Worm (Caenorhabditis elegans) whole organism, midembryonic: ENCODE results near the gene Y46G5A.47.

Experiments
- T22C8.4 ChIP-seq: fragments of 200-800 bp; sonication (Bioruptor generic); IDR thresholded peaks from 2 replicates; pipeline ENCODE4 v1.3.6; 2022; ENCODE audit warnings: missing genetic modification characterization, missing compliant biosample characterization
- cog-1 ChIP-seq: sonication (generic microtip); optimal IDR thresholded peaks from 2 replicates; lab custom pipeline; 2016; ENCODE audit warnings: missing genetic modification characterization, missing compliant biosample characterization
- flt-1 ChIP-seq: fragments of 200-800 bp; sonication (Bioruptor generic); IDR thresholded peaks from 2 replicates; pipeline ENCODE4 v1.3.6; 2022; ENCODE audit warnings: missing genetic modification characterization, missing compliant biosample characterization
- klf-2 ChIP-seq: fragments of 200-800 bp; sonication (Bioruptor generic); conservative IDR thresholded peaks from 2 replicates; pipeline ENCODE4 v1.3.6; 2022; ENCODE audit warnings: missing genetic modification reagents, missing genetic modification characterization, missing compliant biosample characterization
- med-1 ChIP-seq: sonication (generic microtip); optimal IDR thresholded peaks from 2 replicates; lab custom pipeline; 2017; ENCODE audit warnings: missing genetic modification characterization, mild to moderate bottlenecking, missing compliant biosample characterization, antibody characterized with exemption, missing genetic modification reagents; ENCODE audit not compliant: insufficient read depth
- ref-1 ChIP-seq: fragments of 200-800 bp; sonication (Bioruptor generic); conservative IDR thresholded peaks from 2 replicates; pipeline ENCODE4 v1.3.6; 2022; ENCODE audit warnings: missing genetic modification reagents, missing genetic modification characterization, missing compliant biosample characterization
- tab-1 ChIP-seq: fragments of 200-800 bp; sonication (Bioruptor generic); IDR thresholded peaks from 2 replicates; pipeline ENCODE4 v1.3.6; 2022; ENCODE audit warnings: missing genetic modification characterization, missing compliant biosample characterization
- ztf-23 ChIP-seq: fragments of 200-800 bp; sonication (Bioruptor generic); IDR thresholded peaks from 2 replicates; pipeline ENCODE4 v1.3.6; 2022; ENCODE audit warnings: missing genetic modification reagents, missing genetic modification characterization, missing compliant biosample characterization
- ztf-29 ChIP-seq: fragments of 200-800 bp; sonication (Bioruptor generic); IDR thresholded peaks from 2 replicates; pipeline ENCODE4 v1.3.6; 2022; ENCODE audit warnings: missing genetic modification reagents, missing genetic modification characterization, missing compliant biosample characterization

Gene Y46G5A.47

DNA sequence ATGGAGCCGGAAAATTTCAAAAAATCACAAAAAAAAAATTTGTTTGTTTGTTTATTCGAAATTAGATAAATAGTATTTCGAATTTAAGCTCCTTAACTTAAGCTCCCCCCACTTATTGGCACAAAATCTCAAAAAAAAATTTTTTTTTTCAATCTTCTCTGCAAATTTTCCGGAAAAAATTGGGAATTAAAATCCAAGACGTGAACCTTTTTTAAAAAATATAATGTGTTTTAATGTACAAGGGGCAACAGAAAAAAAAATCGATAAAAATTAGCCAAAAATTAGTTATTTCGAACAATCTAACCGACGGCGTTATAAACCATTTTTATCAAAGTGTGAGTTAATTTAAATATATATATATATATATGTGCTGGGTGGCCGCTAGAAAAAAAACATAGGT lies 30.7 kb downstream of the Y46G5A.47 start, which contains the start of gene Y46G5A.14:
Gene Y46G5A.14 (plus strand): TSS at position 301 of the 400 bp plus-strand sequence.
- TF ChIP-seq ztf-29 (GFP tag; lab: Robert Waterston, UW): no peak
- TF ChIP-seq tab-1: no peak
- TF ChIP-seq T22C8.4: no peak
- TF ChIP-seq klf-2: no peak
- TF ChIP-seq ref-1 (GFP tag; lab: Robert Waterston, UW): no peak
- TF ChIP-seq flt-1: no peak
- TF ChIP-seq ztf-23 (GFP tag; lab: Robert Waterston, UW): no peak
- no peak for TF ChIP-seq med-1 (GFP tag; lab: Kevin White, UChicago)

- no peak for TF ChIP-seq tab-1
Observed at ce11 chrII:12769947-12770346, 35.2 kb downstream of the Y46G5A.47 start.

DNA sequence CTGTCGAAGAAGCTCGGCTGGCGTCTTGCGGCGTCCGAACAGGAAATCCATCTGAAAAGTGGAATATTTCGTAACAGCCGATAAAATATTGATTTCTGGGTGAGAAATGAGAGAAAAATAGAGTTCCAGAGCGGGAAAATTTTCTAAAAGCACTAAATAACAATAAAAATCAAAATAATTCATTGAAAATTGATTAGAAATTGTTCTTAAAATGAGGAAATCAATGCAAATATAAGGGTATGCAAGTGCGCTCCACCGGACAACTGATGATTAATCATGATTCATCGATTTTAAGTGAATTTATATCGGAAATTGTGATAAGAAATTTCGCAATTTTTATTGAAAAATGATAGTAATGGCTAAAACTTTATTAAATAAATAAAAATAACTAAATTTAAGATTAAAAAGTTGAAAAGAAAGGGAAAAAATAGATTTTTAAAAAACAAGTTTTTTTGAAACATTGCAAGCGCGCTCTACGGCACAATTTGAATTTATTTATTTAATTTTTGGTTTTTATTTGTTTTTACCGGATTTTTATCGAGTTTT lies 36.9 kb downstream of the Y46G5A.47 start, which contains the start of the genes vps-2 and tiar-2:
Gene vps-2 (minus strand): TSS at position 51 of the 546 bp plus-strand sequence.
Gene tiar-2 (plus strand): TSS at position 520 of the 546 bp plus-strand sequence.
- TF ChIP-seq ztf-23 (GFP tag; lab: Robert Waterston, UW) (no peak), tab-1 (no peak), T22C8.4 (peak; percentile 52; the same call in 1 of the 2 replicates), ztf-29 (GFP tag; lab: Robert Waterston, UW) (no peak), med-1 (GFP tag; lab: Kevin White, UChicago) (no peak)

- TF ChIP-seq cog-1 (tag; lab: Kevin White, UChicago): no peak
- no peak for TF ChIP-seq flt-1
- TF ChIP-seq ztf-23 (GFP tag; lab: Robert Waterston, UW): no peak
- no peak for TF ChIP-seq ref-1 (GFP tag; lab: Robert Waterston, UW)
- no peak for TF ChIP-seq tab-1
Observed at ce11 chrII:12767258-12767824, 37.8 kb downstream of the Y46G5A.47 start.

- TF ChIP-seq T22C8.4 (peak; percentile 60), tab-1 (no peak), ref-1 (GFP tag; lab: Robert Waterston, UW) (no peak), ztf-23 (GFP tag; lab: Robert Waterston, UW) (no peak)
Observed at ce11 chrII:12766443-12767188, 38.5 kb downstream of the Y46G5A.47 start.

- TF ChIP-seq klf-2: no peak
- no peak for TF ChIP-seq ztf-29 (GFP tag; lab: Robert Waterston, UW)
- no peak for TF ChIP-seq flt-1
- no peak for TF ChIP-seq T22C8.4
Observed at ce11 chrII:12764476-12764875, 40.6 kb downstream of the Y46G5A.47 start.

DNA sequence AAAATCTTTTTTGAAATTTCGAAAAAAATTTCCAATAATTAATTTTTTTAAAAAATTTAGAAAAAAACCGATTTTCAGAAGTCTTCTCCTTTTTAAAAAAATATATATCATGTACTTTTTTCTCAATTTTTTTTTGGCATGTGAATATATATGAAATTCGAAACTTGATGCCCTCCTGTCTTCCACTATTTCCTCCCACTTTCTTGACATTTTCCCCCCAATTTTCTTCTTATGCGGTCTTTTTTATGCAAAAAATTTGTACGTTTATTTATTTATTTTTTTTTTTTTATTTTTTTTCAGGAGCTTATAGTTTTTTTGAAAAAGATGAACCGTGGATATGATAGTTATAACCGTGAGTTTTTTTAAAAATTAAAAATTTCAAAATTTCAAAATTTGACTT lies 44.6 kb downstream of the Y46G5A.47 start, which contains the start of gene cnp-2:
Gene cnp-2 (plus strand): TSS at position 301 of the 400 bp plus-strand sequence.
- TF ChIP-seq klf-2: no peak
- no peak for TF ChIP-seq T22C8.4
- no peak for TF ChIP-seq ref-1 (GFP tag; lab: Robert Waterston, UW)
- no peak for TF ChIP-seq cog-1 (tag; lab: Kevin White, UChicago)
- no peak for TF ChIP-seq tab-1
- TF ChIP-seq ztf-29 (GFP tag; lab: Robert Waterston, UW): no peak
- no peak for TF ChIP-seq flt-1
- TF ChIP-seq med-1 (GFP tag; lab: Kevin White, UChicago): no peak
- no peak for TF ChIP-seq ztf-23 (GFP tag; lab: Robert Waterston, UW)

DNA sequence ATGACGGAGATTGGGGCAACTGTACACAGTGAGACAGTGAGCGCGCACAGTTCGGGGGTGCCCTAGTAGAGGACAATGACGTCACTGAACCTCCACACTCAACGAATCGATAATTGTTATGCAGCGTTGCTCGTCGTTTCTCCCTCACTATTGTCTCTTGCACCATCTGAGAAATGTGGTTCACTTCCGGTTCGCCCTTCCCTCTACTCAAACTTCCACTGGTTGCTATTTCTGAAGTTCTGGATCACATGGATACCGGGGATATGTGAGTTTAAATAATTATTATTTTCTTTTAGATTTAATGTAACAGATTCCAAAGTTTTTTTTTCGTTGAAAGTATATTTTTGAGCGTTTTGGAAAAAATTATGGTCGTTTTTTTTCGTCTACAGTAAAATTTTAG lies 48.9 kb downstream of the Y46G5A.47 start, which contains the start of the genes Y46G5A.7 and Y46G5A.8:
Gene Y46G5A.7 (minus strand): TSS at position 153 of the 400 bp plus-strand sequence.
Gene Y46G5A.8 (plus strand): TSS at position 159 of the 400 bp plus-strand sequence.
- TF ChIP-seq tab-1 (no peak), cog-1 (tag; lab: Kevin White, UChicago) (no peak), T22C8.4 (peak; percentile 58; the same call in 1 of the 2 replicates), klf-2 (no peak), flt-1 (no peak), med-1 (GFP tag; lab: Kevin White, UChicago) (no peak)
